Worm (Caenorhabditis elegans) whole organism, L4 larva: ENCODE results near the gene C13G3.1.

Source experiments
- aha-1 ChIP-seq: fragments of 150-350 bp; peaks from one replicate; lab custom pipeline; 2014; ENCODE audit warnings: missing biosample characterization, missing genetic modification characterization
- aly-2 ChIP-seq: sonication (generic microtip); optimal IDR thresholded peaks from 2 replicates; lab custom pipeline; 2018; ENCODE audit warnings: missing biosample characterization, missing genetic modification characterization
- ama-1 ChIP-seq: fragments of 150-350 bp; optimal IDR thresholded peaks from 2 replicates; lab custom pipeline; 2014; ENCODE audit warnings: inconsistent platforms, mixed read lengths
- ceh-44 ChIP-seq: fragments of 200-800 bp; sonication (Bioruptor generic); IDR thresholded peaks from 2 replicates; pipeline ENCODE4 v1.3.6; 2022; ENCODE audit warnings: missing genetic modification reagents, missing genetic modification characterization, missing compliant biosample characterization
- ces-1 ChIP-seq: fragments of 150-350 bp; sonication (generic microtip); optimal IDR thresholded peaks from 4 replicates; lab custom pipeline; 2014; ENCODE audit warnings: missing biosample characterization, missing genetic modification reagents, missing genetic modification characterization
- fkh-10 ChIP-seq: fragments of 150-350 bp; optimal IDR thresholded peaks from 2 replicates; lab custom pipeline; 2014; ENCODE audit warnings: missing biosample characterization, missing genetic modification reagents, missing genetic modification characterization
- lin-15B ChIP-seq: fragments of 150-350 bp; sonication (generic microtip); optimal IDR thresholded peaks from 3 replicates; lab custom pipeline; 2014; ENCODE audit warnings: missing biosample characterization, missing genetic modification characterization
- lsy-2 ChIP-seq, 2 experiments: fragments of 150-350 bp in 1 of 2; sonication (generic microtip) in 1 of 2; optimal IDR thresholded peaks; 2 replicates each; lab custom pipeline; 2014 to 2017; ENCODE audit warnings: missing biosample characterization in 2 of 2, missing genetic modification characterization in 2 of 2
- nhr-28 ChIP-seq: fragments of 150-350 bp; optimal IDR thresholded peaks from 2 replicates; lab custom pipeline; 2014; ENCODE audit warnings: missing biosample characterization, missing genetic modification characterization
- pqm-1 ChIP-seq: sonication (generic microtip); optimal IDR thresholded peaks from 2 replicates; lab custom pipeline; 2017; ENCODE audit warnings: missing biosample characterization, missing genetic modification characterization
- spr-1 ChIP-seq: sonication (generic microtip); optimal IDR thresholded peaks from 2 replicates; lab custom pipeline; 2016; ENCODE audit warnings: mild to moderate bottlenecking, missing genetic modification characterization, missing compliant biosample characterization
- tra-1 ChIP-seq: fragments of 200-800 bp; sonication (Bioruptor generic); IDR thresholded peaks from 2 replicates; pipeline ENCODE4 v1.3.6; 2022; ENCODE audit warnings: missing genetic modification reagents, missing genetic modification characterization, missing compliant biosample characterization

- TF ChIP-seq aly-2 (tag; lab: Kevin White, UChicago) (no peak), lin-15B (tag; lab: Kevin White, UChicago) (no peak), spr-1 (no peak), lsy-2 (tag; optimal IDR thresholded peaks at IDR 0.05; lab: Kevin White, UChicago) (no peak), ceh-44 (GFP tag; lab: Robert Waterston, UW) (no peak), fkh-10 (GFP tag; lab: Kevin White, UChicago) (no peak), aha-1 (peak; percentile 59), pqm-1 (no peak), tra-1 (GFP tag; lab: Robert Waterston, UW) (no peak), ama-1 (lab: Kevin White, UChicago) (no peak), ces-1 (GFP tag; lab: Kevin White, UChicago) (no peak), nhr-28 (tag; lab: Kevin White, UChicago) (peak; percentile 1)
These were observed at the start of gene C13G3.1 for ce11 chrV:11012419-11012818.
